Worm (Caenorhabditis elegans) whole organism, late embryonic: Measurements from ENCODE around the gene lgc-16.

Source experiments
- ceh-14 ChIP-seq: sonication (generic microtip); optimal IDR thresholded peaks from 2 replicates; lab custom pipeline; 2016; ENCODE audit warnings: missing genotype, missing genetic modification characterization, missing compliant biosample characterization
- ceh-34 ChIP-seq: sonication (generic microtip); optimal IDR thresholded peaks from 2 replicates; lab custom pipeline; 2016; ENCODE audit warnings: mild to moderate bottlenecking, missing genetic modification characterization, missing compliant biosample characterization
- ceh-6 ChIP-seq: fragments of 200-800 bp; sonication (Bioruptor generic); optimal IDR thresholded peaks from 2 replicates; lab custom pipeline; 2018; ENCODE audit warnings: mild to moderate bottlenecking, missing genetic modification characterization, missing compliant biosample characterization
- dmd-4 ChIP-seq: sonication (generic microtip); optimal IDR thresholded peaks from 2 replicates; lab custom pipeline; 2016; ENCODE audit warnings: borderline replicate concordance, missing genetic modification characterization, missing compliant biosample characterization
- ets-4 ChIP-seq: sonication (generic microtip); optimal IDR thresholded peaks from 2 replicates; lab custom pipeline; 2016; ENCODE audit warnings: missing genetic modification characterization, missing compliant biosample characterization
- nfya-1 ChIP-seq: sonication (generic microtip); optimal IDR thresholded peaks from 2 replicates; lab custom pipeline; 2017; ENCODE audit warnings: missing genetic modification characterization, mild to moderate bottlenecking, missing compliant biosample characterization, antibody characterized with exemption, moderate library complexity
- nhr-11 ChIP-seq: fragments of 150-350 bp; optimal IDR thresholded peaks from 2 replicates; lab custom pipeline; 2014; ENCODE audit warnings: missing biosample characterization, missing genetic modification characterization
- rnt-1 ChIP-seq: sonication (generic microtip); optimal IDR thresholded peaks from 2 replicates; lab custom pipeline; 2016; ENCODE audit warnings: missing genetic modification characterization, missing compliant biosample characterization
- sox-4 ChIP-seq: sonication (generic microtip); optimal IDR thresholded peaks from 2 replicates; lab custom pipeline; 2017; ENCODE audit warnings: mild to moderate bottlenecking, missing genetic modification characterization, inconsistent platforms, missing compliant biosample characterization
- tbx-2 ChIP-seq: sonication (generic microtip); optimal IDR thresholded peaks from 2 replicates; lab custom pipeline; 2016; ENCODE audit warnings: missing genetic modification characterization, missing compliant biosample characterization

DNA sequence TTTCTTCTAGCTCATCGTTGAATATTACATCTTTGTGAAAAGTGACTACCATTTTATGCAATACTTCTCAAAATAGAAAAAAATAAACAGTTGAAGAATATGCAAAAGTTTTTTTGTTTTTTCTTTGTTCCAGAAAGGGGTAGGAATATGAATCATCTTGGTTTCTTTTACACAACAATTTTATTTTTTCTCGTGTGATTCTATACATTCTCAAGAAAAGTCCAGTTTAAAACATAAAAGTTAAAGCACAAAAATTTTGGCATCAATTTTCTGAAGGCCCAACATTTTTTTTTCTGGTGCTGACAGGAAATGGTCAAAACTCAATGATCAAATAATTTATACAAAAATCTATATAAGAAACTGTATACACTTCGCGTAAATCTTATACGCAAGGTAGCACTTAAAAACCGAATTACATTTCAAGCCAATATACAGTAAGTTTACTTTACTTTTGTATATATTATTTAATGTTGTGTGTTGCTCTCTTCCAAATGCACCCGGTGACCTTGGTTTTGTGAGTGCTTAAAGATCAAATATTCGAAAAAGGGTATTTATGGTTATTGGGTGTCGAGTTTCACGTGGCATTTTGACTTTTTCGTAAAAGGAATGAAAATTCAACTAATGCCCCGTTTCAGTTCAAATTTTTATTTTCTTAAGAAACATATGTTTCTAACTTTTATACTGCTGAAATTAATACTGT, 9.8 kb upstream of the lgc-16 start, which contains the start of the genes W03G11.2 and lgc-13:
- TF ChIP-seq nhr-11: no peak
- TF ChIP-seq ceh-6: no peak
- TF ChIP-seq nfya-1 (tag; lab: Kevin White, UChicago): no peak
- no peak for TF ChIP-seq dmd-4 (tag; lab: Kevin White, UChicago)
- TF ChIP-seq ceh-34: no peak
- TF ChIP-seq ceh-14 (tag; lab: Kevin White, UChicago): no peak
- TF ChIP-seq ets-4 (tag; lab: Kevin White, UChicago): no peak
- TF ChIP-seq sox-4 (tag; lab: Kevin White, UChicago): no peak
- TF ChIP-seq rnt-1 (tag; lab: Kevin White, UChicago): no peak
- TF ChIP-seq tbx-2 (tag; lab: Kevin White, UChicago): no peak
